Fruit fly (Drosophila melanogaster) whole organism: ENCODE data around the gene CG14355.

Source experiments
- CG8478 ChIP-seq: fragments of >200 bp; optimal IDR thresholded peaks from 2 replicates; lab custom pipeline; 2018; ENCODE audit warnings: inconsistent platforms
- Dll ChIP-seq: fragments of >200 bp; optimal IDR thresholded peaks from 2 replicates; lab custom pipeline; 2017
- EcR ChIP-seq, 2 experiments: fragments of >200 bp; optimal IDR thresholded peaks; 2 replicates each; lab custom pipeline; 2017; ENCODE audit warnings: missing biosample characterization in 2 of 2, missing genetic modification characterization in 2 of 2, missing genetic modification reagents in 2 of 2
- pan ChIP-seq: fragments of >200 bp; optimal IDR thresholded peaks from 2 replicates; lab custom pipeline; 2017
- psq ChIP-seq: fragments of >200 bp; optimal IDR thresholded peaks from 2 replicates; lab custom pipeline; 2017
- usp ChIP-seq: fragments of >200 bp; optimal IDR thresholded peaks from 2 replicates; lab custom pipeline; 2017; ENCODE audit warnings: missing biosample characterization, missing genetic modification characterization, mixed read lengths

The CG14355 gene

dm6 chr3R:14116088-14116487, 35.7 kb downstream of the CG14355 start:
- TF ChIP-seq Dll (lab: Kevin White, UChicago), result no peak
- no peak for TF ChIP-seq usp (GFP tag; lab: Kevin White, UChicago)
- TF ChIP-seq psq, result no peak
- TF ChIP-seq CG8478 (lab: Kevin White, UChicago), result no peak
- no peak for TF ChIP-seq EcR (GFP tag; optimal IDR thresholded peaks at IDR 0.05; lab: Kevin White, UChicago)
- TF ChIP-seq pan, result no peak

- TF ChIP-seq EcR (GFP tag; optimal IDR thresholded peaks at IDR 0.05; lab: Kevin White, UChicago), result no peak
These were observed 39.7 kb downstream of the CG14355 start, which contains the start of gene CG14357 for dm6 chr3R:14112066-14112465. TSS of gene CG14357 (minus strand) at chr3R:14112166.

dm6 chr3R:14109145-14109544, 42.6 kb downstream of the CG14355 start, which contains the start of gene Or88a:
TSS of gene Or88a (plus strand) at chr3R:14109445.
- TF ChIP-seq usp (GFP tag; lab: Kevin White, UChicago) (no peak), pan (no peak)

dm6 chr3R:14108158-14108921, 43.4 kb downstream of the CG14355 start, which contains the start of gene CG12402:
TSS of gene CG12402 (minus strand) at chr3R:14108321.
- TF ChIP-seq pan (no peak), Dll (lab: Kevin White, UChicago) (peak; percentile 62)

dm6 chr3R:14107597-14107996, 44.1 kb downstream of the CG14355 start:
- TF ChIP-seq psq (no peak), usp (GFP tag; lab: Kevin White, UChicago) (no peak), EcR (GFP tag; optimal IDR thresholded peaks at IDR 0.05; lab: Kevin White, UChicago) (no peak), Dll (lab: Kevin White, UChicago) (no peak), pan (no peak), CG8478 (lab: Kevin White, UChicago) (no peak)

dm6 chr3R:14103022-14103421, 48.7 kb downstream of the CG14355 start, which contains the start of gene PK1-R:
TSS of gene PK1-R (minus strand) at chr3R:14103122.
- TF ChIP-seq pan (no peak), psq (no peak), CG8478 (lab: Kevin White, UChicago) (no peak), EcR (GFP tag; optimal IDR thresholded peaks at IDR 0.05; lab: Kevin White, UChicago) (no peak), Dll (lab: Kevin White, UChicago) (no peak), usp (GFP tag; lab: Kevin White, UChicago) (no peak)

dm6 chr3R:14100962-14101361, 50.8 kb downstream of the CG14355 start:
- TF ChIP-seq psq (no peak), usp (GFP tag; lab: Kevin White, UChicago) (no peak), Dll (lab: Kevin White, UChicago) (no peak), pan (no peak), CG8478 (lab: Kevin White, UChicago) (no peak), EcR (GFP tag; optimal IDR thresholded peaks at IDR 0.05; lab: Kevin White, UChicago) (no peak)

dm6 chr3R:14098527-14099109, 53.1 kb downstream of the CG14355 start:
- TF ChIP-seq Dll (lab: Kevin White, UChicago) (no peak), EcR (GFP tag; optimal IDR thresholded peaks at IDR 0.05; lab: Kevin White, UChicago) (no peak), psq (no peak), CG8478 (lab: Kevin White, UChicago) (no peak), usp (GFP tag; lab: Kevin White, UChicago) (no peak), pan (no peak)
